Worm (Caenorhabditis elegans) whole organism, L4 larva: Measurements from ENCODE around the gene tag-243.

Source experiments
- F10B5.3 ChIP-seq: sonication (generic microtip); optimal IDR thresholded peaks from 2 replicates; lab custom pipeline; 2016; ENCODE audit warnings: mild to moderate bottlenecking, missing genetic modification characterization, missing compliant biosample characterization
- F49E8.2 ChIP-seq: sonication (generic microtip); optimal IDR thresholded peaks from 2 replicates; lab custom pipeline; 2016; ENCODE audit warnings: missing compliant biosample characterization, mild to moderate bottlenecking, missing genetic modification characterization, borderline replicate concordance
- R02D3.7 ChIP-seq: fragments of 150-350 bp; sonication (generic microtip); optimal IDR thresholded peaks from 3 replicates; lab custom pipeline; 2014; ENCODE audit warnings: missing biosample characterization, missing genetic modification characterization
- T26A8.4 ChIP-seq: fragments of 200-800 bp; sonication (Bioruptor generic); IDR thresholded peaks from 2 replicates; pipeline ENCODE4 v1.3.6; 2022; ENCODE audit warnings: missing genetic modification characterization, missing compliant biosample characterization
- Y105C5A.15 ChIP-seq: fragments of 200-800 bp; sonication (Bioruptor generic); IDR thresholded peaks from 2 replicates; pipeline ENCODE4 v1.3.6; 2022; ENCODE audit warnings: missing genetic modification characterization, missing compliant biosample characterization
- Y48G9A.11 ChIP-seq: fragments of 200-800 bp; sonication (Bioruptor generic); IDR thresholded peaks from 2 replicates; pipeline ENCODE4 v1.3.6; 2022; ENCODE audit warnings: missing genetic modification reagents, missing genetic modification characterization, missing compliant biosample characterization
- Y5F2A.4 ChIP-seq: fragments of 200-800 bp; sonication (Bioruptor generic); optimal IDR thresholded peaks from 2 replicates; lab custom pipeline; 2018; ENCODE audit warnings: mild to moderate bottlenecking, missing genetic modification characterization, missing compliant biosample characterization
- Y75B8A.6 ChIP-seq: fragments of 200-800 bp; sonication (Bioruptor generic); IDR thresholded peaks from 2 replicates; pipeline ENCODE4 v1.3.6; 2022; ENCODE audit warnings: missing genetic modification reagents, missing genetic modification characterization, missing compliant biosample characterization
- ZK337.2 ChIP-seq: fragments of 200-800 bp; sonication (Bioruptor generic); IDR thresholded peaks from 2 replicates; pipeline ENCODE4 v1.3.6; 2022; ENCODE audit warnings: missing genetic modification reagents, missing genetic modification characterization, missing compliant biosample characterization
- ZK546.5 ChIP-seq, 2 experiments: sonication (generic microtip); optimal IDR thresholded peaks; 2 replicates each; lab custom pipeline; 2017; ENCODE audit warnings: missing biosample characterization in 2 of 2, missing genetic modification characterization in 2 of 2
- arid-1 ChIP-seq: fragments of 200-800 bp; sonication (Bioruptor generic); conservative IDR thresholded peaks from 2 replicates; pipeline ENCODE4 v1.3.6; 2022; ENCODE audit warnings: missing genetic modification reagents, missing genetic modification characterization, missing compliant biosample characterization
- ceh-28 ChIP-seq: fragments of 150-350 bp; optimal IDR thresholded peaks from 2 replicates; lab custom pipeline; 2014; ENCODE audit warnings: missing biosample characterization, missing genetic modification reagents, missing genetic modification characterization
- ceh-32 ChIP-seq: sonication (generic microtip); optimal IDR thresholded peaks from 2 replicates; lab custom pipeline; 2016; ENCODE audit warnings: mild to moderate bottlenecking, missing genetic modification characterization, missing compliant biosample characterization; ENCODE audit not compliant: poor library complexity
- ceh-44 ChIP-seq: fragments of 200-800 bp; sonication (Bioruptor generic); IDR thresholded peaks from 2 replicates; pipeline ENCODE4 v1.3.6; 2022; ENCODE audit warnings: missing genetic modification reagents, missing genetic modification characterization, missing compliant biosample characterization
- ceh-62 ChIP-seq: sonication (generic microtip); optimal IDR thresholded peaks from 2 replicates; lab custom pipeline; 2017; ENCODE audit warnings: missing biosample characterization, missing genetic modification characterization
- ces-1 ChIP-seq: fragments of 150-350 bp; sonication (generic microtip); optimal IDR thresholded peaks from 4 replicates; lab custom pipeline; 2014; ENCODE audit warnings: missing biosample characterization, missing genetic modification reagents, missing genetic modification characterization
- cey-2 ChIP-seq: sonication (generic microtip); optimal IDR thresholded peaks from 3 replicates; lab custom pipeline; 2017; ENCODE audit warnings: missing genetic modification characterization, mild to moderate bottlenecking, missing compliant biosample characterization, antibody characterized with exemption, borderline replicate concordance; ENCODE audit not compliant: insufficient read depth
- ctbp-1 ChIP-seq: fragments of 200-800 bp; sonication (Bioruptor generic); IDR thresholded peaks from 2 replicates; pipeline ENCODE4 v1.3.6; 2022; ENCODE audit warnings: missing genetic modification reagents, missing genetic modification characterization, missing compliant biosample characterization
- daf-8 ChIP-seq: fragments of 200-800 bp; sonication (Bioruptor generic); IDR thresholded peaks from 2 replicates; pipeline ENCODE4 v1.3.6; 2022; ENCODE audit warnings: missing genetic modification characterization, missing compliant biosample characterization
- dmd-6 ChIP-seq: fragments of 200-800 bp; sonication (Bioruptor generic); IDR thresholded peaks from 2 replicates; pipeline ENCODE4 v1.3.6; 2022; ENCODE audit warnings: missing genetic modification reagents, missing genetic modification characterization, missing compliant biosample characterization
- dmd-9 ChIP-seq: fragments of 200-800 bp; sonication (Bioruptor generic); IDR thresholded peaks from 2 replicates; pipeline ENCODE4 v1.3.6; 2022; ENCODE audit warnings: missing genetic modification reagents, missing genetic modification characterization, missing compliant biosample characterization
- duxl-1 ChIP-seq: sonication (generic microtip); optimal IDR thresholded peaks from 2 replicates; lab custom pipeline; 2016; ENCODE audit warnings: mild to moderate bottlenecking, missing genetic modification characterization, moderate library complexity, missing compliant biosample characterization; ENCODE audit not compliant: poor library complexity
- egl-27 ChIP-seq: sonication (generic microtip); optimal IDR thresholded peaks from 3 replicates; lab custom pipeline; 2017; ENCODE audit warnings: missing biosample characterization, missing genetic modification reagents, missing genetic modification characterization
- fos-1 ChIP-seq: fragments of 150-350 bp; optimal IDR thresholded peaks from 2 replicates; lab custom pipeline; 2014; ENCODE audit warnings: missing biosample characterization, missing genetic modification characterization
- gei-8 ChIP-seq: fragments of 200-800 bp; sonication (Bioruptor generic); optimal IDR thresholded peaks from 2 replicates; lab custom pipeline; 2018; ENCODE audit warnings: mild to moderate bottlenecking, missing genetic modification characterization, missing compliant biosample characterization
- hif-1 ChIP-seq, 2 experiments: sonication (generic microtip); optimal IDR thresholded peaks; 2 replicates each; lab custom pipeline; 2016 to 2017; ENCODE audit warnings: missing compliant biosample characterization in 2 of 2, missing genetic modification characterization in 2 of 2, missing genetic modification reagents in 2 of 2, missing genotype in 2 of 2, mild to moderate bottlenecking in 1 of 2
- hlh-30 ChIP-seq: sonication (generic microtip); optimal IDR thresholded peaks from 2 replicates; lab custom pipeline; 2017; ENCODE audit warnings: antibody characterized with exemption, mild to moderate bottlenecking, missing genetic modification characterization, missing compliant biosample characterization; ENCODE audit not compliant: insufficient read depth
- lim-7 ChIP-seq: fragments of 200-800 bp; sonication (Bioruptor generic); IDR thresholded peaks from 2 replicates; pipeline ENCODE4 v1.3.6; 2022; ENCODE audit warnings: missing genetic modification characterization, missing compliant biosample characterization
- lin-1 ChIP-seq: fragments of 200-800 bp; sonication (Bioruptor generic); IDR thresholded peaks from 2 replicates; pipeline ENCODE4 v1.3.6; 2022; ENCODE audit warnings: missing genetic modification reagents, missing genetic modification characterization, missing compliant biosample characterization
- lin-38 ChIP-seq: fragments of 200-800 bp; sonication (Bioruptor generic); IDR thresholded peaks from 2 replicates; pipeline ENCODE4 v1.3.6; 2022; ENCODE audit warnings: missing genetic modification reagents, missing genetic modification characterization, missing compliant biosample characterization
- lsy-2 ChIP-seq, 2 experiments: fragments of 150-350 bp in 1 of 2; sonication (generic microtip) in 1 of 2; optimal IDR thresholded peaks; 2 replicates each; lab custom pipeline; 2014 to 2017; ENCODE audit warnings: missing biosample characterization in 2 of 2, missing genetic modification characterization in 2 of 2
- madf-9 ChIP-seq: fragments of 200-800 bp; sonication (Bioruptor generic); conservative IDR thresholded peaks from 2 replicates; pipeline ENCODE4 v1.3.6; 2022; ENCODE audit warnings: missing genetic modification reagents, missing genetic modification characterization, missing compliant biosample characterization
- mdt-29 ChIP-seq: fragments of 200-800 bp; sonication (Bioruptor generic); IDR thresholded peaks from 2 replicates; pipeline ENCODE4 v1.3.6; 2022; ENCODE audit warnings: missing genetic modification reagents, missing genetic modification characterization, missing compliant biosample characterization
- mes-2 ChIP-seq: sonication (generic microtip); optimal IDR thresholded peaks from 2 replicates; lab custom pipeline; 2016; ENCODE audit warnings: missing genotype, mild to moderate bottlenecking, missing genetic modification characterization, missing compliant biosample characterization; ENCODE audit not compliant: poor library complexity, severe bottlenecking
- mxl-2 ChIP-seq: fragments of 200-800 bp; sonication (Bioruptor generic); conservative IDR thresholded peaks from 2 replicates; pipeline ENCODE4 v1.3.6; 2022; ENCODE audit warnings: missing genetic modification reagents, missing genetic modification characterization, missing compliant biosample characterization
- mxl-3 ChIP-seq: fragments of 200-800 bp; sonication (Bioruptor generic); optimal IDR thresholded peaks from 2 replicates; lab custom pipeline; 2018; ENCODE audit warnings: mild to moderate bottlenecking, missing genetic modification characterization, missing compliant biosample characterization
- nhr-28 ChIP-seq: fragments of 150-350 bp; optimal IDR thresholded peaks from 2 replicates; lab custom pipeline; 2014; ENCODE audit warnings: missing biosample characterization, missing genetic modification characterization
- nhr-48 ChIP-seq: sonication (generic microtip); optimal IDR thresholded peaks from 2 replicates; lab custom pipeline; 2016; ENCODE audit warnings: mild to moderate bottlenecking, missing genetic modification characterization, missing compliant biosample characterization
- nhr-76 ChIP-seq: fragments of 150-350 bp; optimal IDR thresholded peaks from 2 replicates; lab custom pipeline; 2014; ENCODE audit warnings: missing biosample characterization, missing genetic modification characterization
- rbr-2 ChIP-seq: sonication (generic microtip); optimal IDR thresholded peaks from 2 replicates; lab custom pipeline; 2016; ENCODE audit warnings: missing genotype, missing genetic modification characterization, missing compliant biosample characterization
- saeg-2 ChIP-seq: fragments of 200-800 bp; sonication (Bioruptor generic); IDR thresholded peaks from 2 replicates; pipeline ENCODE4 v1.3.6; 2022; ENCODE audit warnings: missing genetic modification reagents, missing genetic modification characterization, missing compliant biosample characterization
- set-16 ChIP-seq: fragments of 200-800 bp; sonication (Bioruptor generic); IDR thresholded peaks from 2 replicates; pipeline ENCODE4 v1.3.6; 2022; ENCODE audit warnings: missing genetic modification reagents, missing genetic modification characterization, missing compliant biosample characterization
- skn-1 ChIP-seq: fragments of 150-350 bp; optimal IDR thresholded peaks from 2 replicates; lab custom pipeline; 2014; ENCODE audit warnings: missing biosample characterization, missing genetic modification characterization
- snpc-1.2 ChIP-seq: fragments of 200-800 bp; sonication (Bioruptor generic); IDR thresholded peaks from 2 replicates; pipeline ENCODE4 v1.3.6; 2022; ENCODE audit warnings: missing genetic modification reagents, missing genetic modification characterization, missing compliant biosample characterization
- snpc-4 ChIP-seq: fragments of 150-350 bp; optimal IDR thresholded peaks from 2 replicates; lab custom pipeline; 2014; ENCODE audit warnings: missing biosample characterization, missing genetic modification characterization
- unc-39 ChIP-seq: sonication (generic microtip); optimal IDR thresholded peaks from 2 replicates; lab custom pipeline; 2017; ENCODE audit warnings: missing biosample characterization, missing genetic modification characterization
- vab-7 ChIP-seq: fragments of 200-800 bp; sonication (Bioruptor generic); IDR thresholded peaks from 2 replicates; pipeline ENCODE4 v1.3.6; 2022; ENCODE audit warnings: missing genetic modification reagents, missing genetic modification characterization, missing compliant biosample characterization
- zip-2 ChIP-seq: fragments of 150-350 bp; optimal IDR thresholded peaks from 2 replicates; lab custom pipeline; 2014; ENCODE audit warnings: missing biosample characterization, missing genetic modification characterization
- ztf-11 ChIP-seq: fragments of 150-350 bp; optimal IDR thresholded peaks from 2 replicates; lab custom pipeline; 2014; ENCODE audit warnings: missing biosample characterization, missing genetic modification characterization

The tag-243 gene

ce11 chrIII:4649363-4649768, 38.9 kb downstream of the tag-243 start (continued):
- TF ChIP-seq T26A8.4 (GFP tag; lab: Robert Waterston, UW), result peak; percentile 83
- TF ChIP-seq ctbp-1 (GFP tag; lab: Robert Waterston, UW), result peak; percentile 78
- TF ChIP-seq hif-1 (tag; optimal IDR thresholded peaks at IDR 0.05; lab: Kevin White, UChicago), result peak; percentile 81 to 98
- TF ChIP-seq mxl-3, result peak; percentile 100
- peak; percentile 97 for TF ChIP-seq nhr-28
- TF ChIP-seq rbr-2 (tag; lab: Kevin White, UChicago), result peak; percentile 94
- TF ChIP-seq gei-8 (GFP tag; lab: Kevin White, UChicago), result peak; percentile 82
- TF ChIP-seq ztf-11 (tag; lab: Kevin White, UChicago), result no peak
- peak; percentile 39 for TF ChIP-seq vab-7 (GFP tag; lab: Robert Waterston, UW)
- TF ChIP-seq skn-1 (tag; lab: Kevin White, UChicago), result no peak
- peak; percentile 53 for TF ChIP-seq nhr-76 (tag; lab: Kevin White, UChicago)
- peak; percentile 97 for TF ChIP-seq nhr-48 (tag; lab: Kevin White, UChicago)
- TF ChIP-seq R02D3.7, result no peak
- peak; percentile 16 for TF ChIP-seq cey-2 (tag; lab: Kevin White, UChicago)
- TF ChIP-seq ceh-62 (tag; lab: Kevin White, UChicago), result no peak
- peak; percentile 47; the same call in 1 of the 2 replicates for TF ChIP-seq dmd-9 (GFP tag; lab: Robert Waterston, UW)
- TF ChIP-seq ceh-28, result peak; percentile 72
- TF ChIP-seq ceh-44 (GFP tag; lab: Robert Waterston, UW), result peak; percentile 15; the same call in 1 of the 2 replicates
- TF ChIP-seq ZK546.5 (tag; optimal IDR thresholded peaks at IDR 0.05; lab: Kevin White, UChicago), result no peak
- peak; percentile 99 for TF ChIP-seq hlh-30 (tag; lab: Kevin White, UChicago)
- peak; percentile 76 for TF ChIP-seq mxl-2 (GFP tag; lab: Robert Waterston, UW)
- no peak for TF ChIP-seq ces-1 (GFP tag; lab: Kevin White, UChicago)
- TF ChIP-seq Y48G9A.11 (GFP tag; lab: Robert Waterston, UW), result no peak
- peak; percentile 87 for TF ChIP-seq madf-9 (GFP tag; lab: Robert Waterston, UW)
- TF ChIP-seq duxl-1, result peak; percentile 50
- TF ChIP-seq Y75B8A.6, result no peak
- 0 out of 2 replicates have a peak, but pooled peaks have one; percentile 25 for TF ChIP-seq ZK337.2 (GFP tag; lab: Robert Waterston, UW)
- TF ChIP-seq Y105C5A.15, result peak; percentile 76; the same call in 1 of the 2 replicates
- TF ChIP-seq egl-27 (tag; lab: Kevin White, UChicago), result peak; percentile 49
- TF ChIP-seq fos-1 (tag; lab: Kevin White, UChicago), result no peak
- peak; percentile 15; the same call in 1 of the 2 replicates for TF ChIP-seq arid-1 (GFP tag; lab: Robert Waterston, UW)
- TF ChIP-seq lsy-2 (tag; optimal IDR thresholded peaks at IDR 0.05; lab: Kevin White, UChicago), result peak; percentile 84 to 89
- TF ChIP-seq mes-2 (tag; lab: Kevin White, UChicago), result peak; percentile 78
- peak; percentile 80 for TF ChIP-seq set-16 (GFP tag; lab: Robert Waterston, UW)
- TF ChIP-seq snpc-4 (tag; lab: Kevin White, UChicago), result no peak
- no peak for TF ChIP-seq snpc-1.2
- no peak for TF ChIP-seq daf-8 (GFP tag; lab: Robert Waterston, UW)
- TF ChIP-seq ceh-32 (tag; lab: Kevin White, UChicago), result no peak
- no peak for TF ChIP-seq F10B5.3 (tag; lab: Kevin White, UChicago)
- TF ChIP-seq F49E8.2 (tag; lab: Kevin White, UChicago), result no peak
- peak; percentile 88 for TF ChIP-seq lin-1 (GFP tag; lab: Robert Waterston, UW)
- peak; percentile 99 for TF ChIP-seq dmd-6 (GFP tag; lab: Robert Waterston, UW)
- no peak for TF ChIP-seq lim-7 (GFP tag; lab: Robert Waterston, UW)
- peak; percentile 90 for TF ChIP-seq lin-38 (GFP tag; lab: Robert Waterston, UW)
- peak; percentile 82 for TF ChIP-seq mdt-29 (GFP tag; lab: Robert Waterston, UW)
- TF ChIP-seq zip-2 (tag; lab: Kevin White, UChicago), result peak; percentile 44
- TF ChIP-seq Y5F2A.4, result no peak
- peak; percentile 81 for TF ChIP-seq saeg-2 (GFP tag; lab: Robert Waterston, UW)
- no peak for TF ChIP-seq unc-39 (tag; lab: Kevin White, UChicago)
